Worm (Caenorhabditis elegans): ENCODE measurements around the gene F13D11.3.

F13D11.3 gene

DNA sequence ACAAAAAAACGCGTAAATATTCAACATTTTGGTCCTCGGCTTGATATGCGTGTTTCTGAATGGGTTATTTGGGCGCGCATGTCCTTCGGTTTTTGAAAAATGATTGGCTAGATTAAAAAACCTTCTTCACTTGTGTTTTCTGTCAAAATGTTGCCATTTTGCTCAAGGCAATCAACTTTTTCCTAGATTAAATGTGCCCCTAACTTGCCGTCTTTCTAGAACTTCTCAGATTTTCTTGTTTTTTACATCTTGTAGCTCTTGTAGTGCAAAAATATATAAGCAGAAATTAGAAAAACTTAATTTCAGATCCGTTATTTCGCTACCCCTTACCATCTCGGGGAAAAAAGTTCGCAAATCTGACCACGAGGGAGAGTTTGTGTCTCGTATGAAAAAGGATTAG is 16.1 kb upstream of the F13D11.3 start, which contains the start of gene hbl-1:
TSS of gene hbl-1 (plus strand) at position 301 of the 400 bp plus-strand sequence.
- no peak for TF ChIP-seq blmp-1 (tag; optimal IDR thresholded peaks at IDR 0.05)
- no peak for TF ChIP-seq pha-4 (tag; optimal IDR thresholded peaks at IDR 0.05)
- TF ChIP-seq hlh-1 (tag; optimal IDR thresholded peaks at IDR 0.05) = no peak
- no peak for TF ChIP-seq lsy-2 (tag; optimal IDR thresholded peaks at IDR 0.05)
- no peak for TF ChIP-seq elt-1 (tag; optimal IDR thresholded peaks at IDR 0.05; ENCODE audit: borderline replicate concordance, insufficient read depth)
- no peak for TF ChIP-seq unc-120 (tag; optimal IDR thresholded peaks at IDR 0.05; ENCODE audit: poor library complexity, severe bottlenecking)
- TF ChIP-seq nhr-28 (tag; optimal IDR thresholded peaks at IDR 0.05) = no peak
- TF ChIP-seq mab-5 (tag; optimal IDR thresholded peaks at IDR 0.05) = no peak
- TF ChIP-seq ceh-39 (tag; optimal IDR thresholded peaks at IDR 0.05) = no peak
- no peak for TF ChIP-seq nhr-2 (tag; optimal IDR thresholded peaks at IDR 0.05)

DNA sequence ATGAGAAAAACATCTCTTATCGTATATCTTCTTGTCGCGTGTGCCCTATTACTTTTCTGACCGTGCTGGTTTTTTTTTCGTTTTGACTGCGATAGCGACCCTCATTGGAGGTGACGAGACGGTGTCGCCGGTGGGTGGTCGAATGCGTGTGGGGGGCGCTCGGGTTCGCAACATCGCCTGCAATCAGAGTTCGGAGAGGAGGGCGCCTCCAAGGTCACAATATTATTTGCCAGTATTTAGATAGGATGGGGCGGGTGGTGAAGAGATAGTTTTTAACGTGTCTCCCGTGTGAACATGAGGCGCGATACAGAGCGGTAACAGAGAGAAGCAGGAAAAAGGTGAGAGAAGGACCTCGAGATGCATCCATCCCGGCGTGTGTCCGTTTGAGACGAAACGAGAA is 15.2 kb upstream of the F13D11.3 start:
- TF ChIP-seq elt-3 (tag; optimal IDR thresholded peaks at IDR 0.05) (no peak), drap-1 (GFP tag; optimal IDR thresholded peaks at IDR 0.05) (peak; percentile 35), mls-2 (tag; optimal IDR thresholded peaks at IDR 0.05) (peak; percentile 20), pha-4 (tag; optimal IDR thresholded peaks at IDR 0.05) (no peak), sptf-1 (tag; optimal IDR thresholded peaks at IDR 0.05) (peak; percentile 24), ceh-43 (GFP tag; optimal IDR thresholded peaks at IDR 0.05) (no peak), lin-32 (GFP tag; optimal IDR thresholded peaks at IDR 0.05) (peak; percentile 2), mab-5 (tag; optimal IDR thresholded peaks at IDR 0.05) (no peak), M03D4.4 (tag; optimal IDR thresholded peaks at IDR 0.05) (peak; percentile 43)

DNA sequence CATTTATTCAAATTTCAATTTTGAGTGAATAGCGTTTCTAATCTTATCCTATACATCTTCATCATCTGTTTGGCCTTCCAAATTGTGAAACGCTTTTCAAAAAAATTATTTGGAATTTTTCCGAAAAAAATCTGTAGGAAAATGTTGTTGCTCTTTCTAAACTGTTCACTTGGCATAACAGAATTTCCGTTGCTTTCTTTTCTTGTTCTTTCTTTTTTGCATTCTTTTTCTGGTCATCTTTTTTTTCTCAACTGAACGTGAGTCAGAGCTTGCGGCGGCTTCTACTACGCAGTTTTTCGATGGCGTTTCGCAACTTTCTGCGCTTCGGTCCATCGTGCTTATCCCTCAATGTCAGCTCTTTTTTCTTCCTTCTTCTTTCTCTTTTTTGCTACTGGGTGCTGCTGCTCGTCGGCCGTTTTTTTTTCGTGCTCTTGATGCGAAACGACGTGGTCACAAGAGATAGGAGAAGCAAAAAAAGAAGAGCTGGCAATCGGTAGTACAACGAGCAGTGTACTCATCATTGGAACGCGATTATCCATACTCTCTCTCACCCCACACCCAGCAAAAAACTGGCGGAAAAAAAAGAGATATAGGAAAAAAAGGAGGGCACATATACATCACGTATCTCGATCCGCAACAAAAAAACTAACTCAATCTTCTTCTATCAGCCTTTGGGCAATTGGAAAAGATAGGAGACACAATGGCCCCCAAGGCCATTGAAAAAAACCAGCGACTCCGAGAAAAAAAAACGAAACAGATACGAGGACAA is 14.2 kb upstream of the F13D11.3 start:
- TF ChIP-seq unc-39 (tag; optimal IDR thresholded peaks at IDR 0.05) (no peak), bed-3 (GFP tag; optimal IDR thresholded peaks at IDR 0.05) (no peak), nhr-237 (tag; optimal IDR thresholded peaks at IDR 0.05) (no peak), mep-1 (tag; optimal IDR thresholded peaks at IDR 0.05) (no peak), nhr-12 (tag; optimal IDR thresholded peaks at IDR 0.05) (no peak), cnd-1 (tag; optimal IDR thresholded peaks at IDR 0.05) (no peak), pha-4 (tag; optimal IDR thresholded peaks at IDR 0.05) (no peak), sem-2 (GFP tag; optimal IDR thresholded peaks at IDR 0.05) (no peak), ceh-39 (tag; optimal IDR thresholded peaks at IDR 0.05) (no peak), unc-62 (GFP tag; optimal IDR thresholded peaks at IDR 0.05) (no peak), elt-3 (tag; optimal IDR thresholded peaks at IDR 0.05) (no peak)

DNA sequence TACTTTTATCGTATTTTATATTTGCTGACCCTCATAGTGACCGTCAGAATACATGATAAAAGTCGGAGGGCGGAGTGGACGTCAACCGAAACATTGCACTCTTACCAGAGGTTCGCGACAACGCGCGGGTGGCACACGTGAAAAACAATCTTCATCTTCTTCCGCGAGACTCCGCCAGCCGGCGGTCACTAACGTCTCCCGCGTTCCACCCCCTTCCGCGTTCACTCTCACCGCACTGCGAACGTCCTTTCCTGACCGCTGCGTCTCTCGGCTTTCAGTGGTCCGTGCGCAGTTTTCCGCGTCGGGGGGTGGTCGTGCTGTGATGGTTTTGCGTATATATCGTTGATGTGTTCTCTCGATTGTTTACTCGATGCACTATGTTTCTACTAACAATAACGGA is 12.5 kb upstream of the F13D11.3 start:
- TF ChIP-seq ceh-43 (GFP tag; optimal IDR thresholded peaks at IDR 0.05) (no peak), lin-13 (tag; optimal IDR thresholded peaks at IDR 0.05) (peak; percentile 8), nhr-76 (tag; optimal IDR thresholded peaks at IDR 0.05) (no peak), sptf-1 (tag; optimal IDR thresholded peaks at IDR 0.05) (peak; percentile 67), M03D4.4 (tag; optimal IDR thresholded peaks at IDR 0.05) (no peak), unc-62 (GFP tag; optimal IDR thresholded peaks at IDR 0.05) (peak; percentile 69), flh-1 (GFP tag; optimal IDR thresholded peaks at IDR 0.05) (peak; percentile 29), cnd-1 (tag; optimal IDR thresholded peaks at IDR 0.05) (peak; percentile 42), pha-4 (tag; optimal IDR thresholded peaks at IDR 0.05) (peak; percentile 58), lin-32 (GFP tag; optimal IDR thresholded peaks at IDR 0.05) (no peak), ztf-11 (tag; optimal IDR thresholded peaks at IDR 0.05) (peak; percentile 61), ceh-39 (tag; optimal IDR thresholded peaks at IDR 0.05) (no peak), drap-1 (GFP tag; optimal IDR thresholded peaks at IDR 0.05) (peak; percentile 75), ham-2 (GFP tag; optimal IDR thresholded peaks at IDR 0.05) (peak; percentile 85), bed-3 (GFP tag; optimal IDR thresholded peaks at IDR 0.05) (no peak), mls-2 (tag; optimal IDR thresholded peaks at IDR 0.05) (peak; percentile 73), ceh-83 (GFP tag; optimal IDR thresholded peaks at IDR 0.05) (no peak), hlh-1 (tag; optimal IDR thresholded peaks at IDR 0.05) (peak; percentile 40), tbx-8 (GFP tag; optimal IDR thresholded peaks at IDR 0.05) (no peak)
